Fruit fly (Drosophila melanogaster): ENCODE results near the gene CG9727.
A peak's percentile ranks its signal among the peaks of the same experiment; 100 is the strongest.

CG9727 gene

DNA sequence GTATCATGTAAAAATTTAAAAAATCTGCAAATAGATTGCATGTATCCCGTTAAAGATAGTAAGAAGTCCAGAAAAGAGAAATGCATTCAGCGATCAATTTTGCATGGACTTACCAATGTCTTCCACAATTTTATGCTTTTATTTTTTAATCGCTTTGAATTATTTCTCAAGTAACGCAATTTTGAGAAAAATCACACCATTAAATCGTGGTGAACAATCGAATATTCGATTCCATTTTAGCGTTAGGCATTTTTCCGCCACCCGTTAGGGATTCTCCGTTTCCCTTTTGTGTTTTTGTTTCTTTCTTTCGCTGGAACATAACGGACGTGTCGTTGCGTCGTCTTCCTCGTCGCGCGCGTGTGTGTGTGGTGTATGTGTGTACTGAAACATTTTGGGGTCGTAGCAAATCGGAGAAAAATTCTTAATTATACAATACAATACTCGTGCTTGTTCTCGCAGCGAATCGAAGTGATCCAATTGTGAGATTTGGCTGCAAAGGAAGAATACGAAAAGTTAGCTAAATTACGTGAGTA, 49.8 kb downstream of the CG9727 start, which contains the start of gene gpp (continued):
- TF ChIP-seq psq (GFP tag; optimal IDR thresholded peaks at IDR 0.05) (peak; percentile 100), CG12071 (GFP tag; optimal IDR thresholded peaks at IDR 0.05) (peak; percentile 14), maf-S (GFP tag; optimal IDR thresholded peaks at IDR 0.05) (peak; percentile 7), Dad (GFP tag; optimal IDR thresholded peaks at IDR 0.05) (no peak), p53 (GFP tag; optimal IDR thresholded peaks at IDR 0.05) (no peak), bbx (GFP tag; IDR thresholded peaks at IDR 0.05; ENCODE audit: partially characterized antibody) (no peak), her (GFP tag; optimal IDR thresholded peaks at IDR 0.05) (peak; percentile 100), prd (optimal IDR thresholded peaks at IDR 0.05) (no peak), prd (GFP tag; IDR thresholded peaks at IDR 0.05) (no peak), gcm2 (GFP tag; optimal IDR thresholded peaks at IDR 0.05) (no peak), CG30020 (tag; optimal IDR thresholded peaks at IDR 0.05) (peak; percentile 0), eve (GFP tag; optimal IDR thresholded peaks at IDR 0.05) (peak in 1 of 2 experiments; percentile 80), Bteb2 (GFP tag; optimal IDR thresholded peaks at IDR 0.05) (peak; percentile 11), CG7745 (tag; optimal IDR thresholded peaks at IDR 0.05) (peak; percentile 5), CG9437 (GFP tag; optimal IDR thresholded peaks at IDR 0.05) (peak; percentile 23), mirr (GFP tag; optimal IDR thresholded peaks at IDR 0.05) (peak; percentile 47), CG2678 (tag; optimal IDR thresholded peaks at IDR 0.05) (peak; percentile 1), CTCF (GFP tag; optimal IDR thresholded peaks at IDR 0.05) (peak; percentile 29), Max (GFP tag; optimal IDR thresholded peaks at IDR 0.05) (peak; percentile 62), HmgD (GFP tag; optimal IDR thresholded peaks at IDR 0.05) (peak; percentile 18), nau (GFP tag; optimal IDR thresholded peaks at IDR 0.05) (peak; percentile 21), CG3995 (GFP tag; optimal IDR thresholded peaks at IDR 0.05) (peak; percentile 97), CG6254 (GFP tag; optimal IDR thresholded peaks at IDR 0.05) (peak; percentile 21), CG32767 (GFP tag; IDR thresholded peaks at IDR 0.05) (no peak), CG7987 (GFP tag; optimal IDR thresholded peaks at IDR 0.05) (peak; percentile 50), CG3838 (GFP tag; optimal IDR thresholded peaks at IDR 0.05) (no peak), Hr78 (GFP tag; optimal IDR thresholded peaks at IDR 0.05) (peak in 1 of 2 experiments; percentile 14), gce (GFP tag; IDR thresholded peaks at IDR 0.05) (no peak), tin (GFP tag; optimal IDR thresholded peaks at IDR 0.05) (no peak), CG11504 (tag; optimal IDR thresholded peaks at IDR 0.05) (peak; percentile 0), pfk (GFP tag; optimal IDR thresholded peaks at IDR 0.05) (peak; percentile 2), CG12299 (tag; optimal IDR thresholded peaks at IDR 0.05) (peak; percentile 47), corto (GFP tag; optimal IDR thresholded peaks at IDR 0.05) (no peak), Side (GFP tag; optimal IDR thresholded peaks at IDR 0.05) (peak; percentile 26), Lpt (GFP tag; optimal IDR thresholded peaks at IDR 0.05) (no peak), cwo (GFP tag; optimal IDR thresholded peaks at IDR 0.05) (peak; percentile 59), D (optimal IDR thresholded peaks at IDR 0.05) (no peak), D (GFP tag; optimal IDR thresholded peaks at IDR 0.05) (no peak), CG17912 (GFP tag; optimal IDR thresholded peaks at IDR 0.05) (peak; percentile 32), gfzf (GFP tag; optimal IDR thresholded peaks at IDR 0.05) (peak; percentile 97), row (GFP tag; IDR thresholded peaks at IDR 0.05) (no peak), danr (GFP tag; IDR thresholded peaks at IDR 0.05) (no peak), CG13296 (GFP tag; optimal IDR thresholded peaks at IDR 0.05) (peak; percentile 31), Fer3 (tag; optimal IDR thresholded peaks at IDR 0.05) (no peak), CG10147 (GFP tag; optimal IDR thresholded peaks at IDR 0.05) (no peak), CG9797 (GFP tag; optimal IDR thresholded peaks at IDR 0.05) (peak; percentile 23), Neu2 (GFP tag; optimal IDR thresholded peaks at IDR 0.05; ENCODE audit: borderline replicate concordance) (no peak), ash1 (GFP tag; optimal IDR thresholded peaks at IDR 0.05) (peak; percentile 20), ftz-f1 (GFP tag; optimal IDR thresholded peaks at IDR 0.05) (peak; percentile 7), CG2129 (GFP tag; IDR thresholded peaks at IDR 0.05; ENCODE audit: partially characterized antibody) (no peak), CG10543 (GFP tag; optimal IDR thresholded peaks at IDR 0.05) (peak; percentile 21)

Measured in whole organism, embryonic.